Fruit fly (Drosophila melanogaster) whole organism, embryonic: ENCODE results near the gene CG7550.
A peak's percentile ranks its signal among the peaks of the same experiment; 100 is the strongest.

Experiments
- ATbp ChIP-seq: fragments of 200-800 bp; sonication (Bioruptor generic); optimal IDR thresholded peaks from 2 replicates; lab custom pipeline; 2017; ENCODE audit warnings: missing biosample characterization, mild to moderate bottlenecking, missing genetic modification characterization, missing genetic modification reagents
- Adf1 ChIP-seq: fragments of 200-800 bp; sonication (Bioruptor generic); IDR thresholded peaks from 2 replicates; pipeline ENCODE4 v1.3.6; 2022; ENCODE audit warnings: missing biosample characterization, missing genetic modification characterization
- Atf6 ChIP-seq: fragments of 200-800 bp; sonication (Bioruptor generic); IDR thresholded peaks from 2 replicates; pipeline ENCODE4 v1.3.6; 2022; ENCODE audit warnings: missing biosample characterization, missing genetic modification characterization
- C15 ChIP-seq: fragments of 200-800 bp; sonication (Bioruptor generic); IDR thresholded peaks from 3 replicates; pipeline ENCODE4 v1.3.6; 2022; ENCODE audit warnings: missing biosample characterization, missing genetic modification characterization
- CG10209 ChIP-seq: fragments of 200-800 bp; sonication (Bioruptor generic); optimal IDR thresholded peaks from 3 replicates; lab custom pipeline; 2017; ENCODE audit warnings: missing biosample characterization, mild to moderate bottlenecking, missing genetic modification characterization, missing genetic modification reagents
- CG10543 ChIP-seq: fragments of 200-800 bp; sonication (Bioruptor generic); optimal IDR thresholded peaks from 3 replicates; lab custom pipeline; 2017; ENCODE audit warnings: missing biosample characterization, mild to moderate bottlenecking, missing genetic modification characterization, moderate library complexity
- CG11398 ChIP-seq: fragments of 200-800 bp; sonication (Bioruptor generic); optimal IDR thresholded peaks from 2 replicates; lab custom pipeline; 2016; ENCODE audit warnings: missing biosample characterization, missing genetic modification characterization
- CG12744 ChIP-seq: fragments of 200-800 bp; sonication (Bioruptor generic); optimal IDR thresholded peaks from 2 replicates; lab custom pipeline; 2016; ENCODE audit warnings: missing biosample characterization, missing genetic modification characterization
- CG14710 ChIP-seq: fragments of 200-800 bp; sonication (Bioruptor generic); optimal IDR thresholded peaks from 3 replicates; lab custom pipeline; 2019; ENCODE audit warnings: missing biosample characterization, mild to moderate bottlenecking, missing genetic modification characterization, moderate library complexity
- CG17361 ChIP-seq: fragments of 200-800 bp; sonication (Bioruptor generic); IDR thresholded peaks from 3 replicates; pipeline ENCODE4 v1.3.6; 2022; ENCODE audit warnings: missing biosample characterization, missing genetic modification characterization
- CG17568 ChIP-seq: fragments of 200-800 bp; sonication (Bioruptor generic); optimal IDR thresholded peaks from 2 replicates; lab custom pipeline; 2018; ENCODE audit warnings: missing biosample characterization, mild to moderate bottlenecking, missing genetic modification characterization, moderate library complexity
- CG2116 ChIP-seq: fragments of 200-800 bp; sonication (Bioruptor generic); optimal IDR thresholded peaks from 3 replicates; lab custom pipeline; 2018; ENCODE audit warnings: missing biosample characterization, mild to moderate bottlenecking, missing genetic modification characterization
- CG33557 ChIP-seq: fragments of 200-800 bp; sonication (Bioruptor generic); optimal IDR thresholded peaks from 2 replicates; lab custom pipeline; 2019; ENCODE audit warnings: missing biosample characterization, mild to moderate bottlenecking, missing genetic modification characterization, moderate library complexity
- CG3847 ChIP-seq: fragments of 200-800 bp; sonication (Bioruptor generic); IDR thresholded peaks from 2 replicates; pipeline ENCODE4 v1.3.6; 2022; ENCODE audit warnings: missing biosample characterization, missing genetic modification characterization
- CG4404 ChIP-seq: fragments of 200-800 bp; sonication (Bioruptor generic); IDR thresholded peaks from 2 replicates; pipeline ENCODE4 v1.3.6; 2022; ENCODE audit warnings: missing biosample characterization, missing genetic modification characterization
- CG4617 ChIP-seq: fragments of 200-800 bp; sonication (Bioruptor generic); optimal IDR thresholded peaks from 3 replicates; lab custom pipeline; 2016; ENCODE audit warnings: missing biosample characterization, missing genetic modification characterization, borderline replicate concordance
- CG6175 ChIP-seq: fragments of 200-800 bp; sonication (Bioruptor generic); IDR thresholded peaks from 3 replicates; pipeline ENCODE4 v1.3.6; 2022; ENCODE audit warnings: missing biosample characterization, missing genetic modification characterization
- CG8359 ChIP-seq: fragments of 200-800 bp; sonication (Bioruptor generic); optimal IDR thresholded peaks from 2 replicates; lab custom pipeline; 2017; ENCODE audit warnings: missing biosample characterization, mild to moderate bottlenecking, missing genetic modification characterization, borderline replicate concordance
- CHES-1-like ChIP-seq: fragments of 200-800 bp; sonication (Bioruptor generic); optimal IDR thresholded peaks from 2 replicates; lab custom pipeline; 2016; ENCODE audit warnings: missing biosample characterization, missing genetic modification characterization
- CrebB ChIP-seq: fragments of 200-800 bp; sonication (Bioruptor generic); optimal IDR thresholded peaks from 3 replicates; lab custom pipeline; 2018; ENCODE audit warnings: missing biosample characterization, mild to moderate bottlenecking, missing genetic modification characterization
- D ChIP-seq, 2 experiments: fragments of 200-800 bp in 1 of 2; fragments of >200 bp in 1 of 2; sonication (Bioruptor generic) in 1 of 2; optimal IDR thresholded peaks; 2 replicates in 1 of 2; 3 replicates in 1 of 2; lab custom pipeline; 2017; ENCODE audit warnings: mild to moderate bottlenecking in 1 of 2, missing biosample characterization in 1 of 2, missing genetic modification characterization in 1 of 2, missing genetic modification reagents in 1 of 2
- Hsf ChIP-seq: fragments of 200-800 bp; sonication (Bioruptor generic); optimal IDR thresholded peaks from 3 replicates; lab custom pipeline; 2016; ENCODE audit warnings: missing biosample characterization, missing genetic modification characterization
- Jarid2 ChIP-seq: fragments of 200-800 bp; sonication (Bioruptor generic); optimal IDR thresholded peaks from 3 replicates; lab custom pipeline; 2017; ENCODE audit warnings: mild to moderate bottlenecking, missing biosample characterization, missing genetic modification reagents, missing genetic modification characterization
- MTF-1 ChIP-seq: fragments of 200-800 bp; sonication (Bioruptor generic); optimal IDR thresholded peaks from 2 replicates; lab custom pipeline; 2018; ENCODE audit warnings: missing biosample characterization, mild to moderate bottlenecking, missing genetic modification characterization, borderline replicate concordance
- Meics ChIP-seq: fragments of 200-800 bp; sonication (Bioruptor generic); optimal IDR thresholded peaks from 2 replicates; lab custom pipeline; 2017; ENCODE audit warnings: missing biosample characterization, mild to moderate bottlenecking, missing genetic modification characterization
- YL-1 ChIP-seq: fragments of 200-800 bp; sonication (Bioruptor generic); optimal IDR thresholded peaks from 3 replicates; lab custom pipeline; 2017; ENCODE audit warnings: missing biosample characterization, mild to moderate bottlenecking, missing genetic modification characterization
- chm ChIP-seq: fragments of 200-800 bp; sonication (Bioruptor generic); IDR thresholded peaks from 2 replicates; pipeline ENCODE4 v1.3.6; 2022; ENCODE audit warnings: missing biosample characterization, missing genetic modification characterization
- ci ChIP-seq: fragments of 200-800 bp; sonication (Bioruptor generic); IDR thresholded peaks from 3 replicates; pipeline ENCODE4 v1.3.6; 2022; ENCODE audit warnings: missing biosample characterization, missing genetic modification characterization
- dm ChIP-seq: fragments of 200-800 bp; sonication (Bioruptor generic); optimal IDR thresholded peaks from 3 replicates; lab custom pipeline; 2016; ENCODE audit warnings: missing biosample characterization, missing genetic modification characterization
- eve ChIP-seq, 2 experiments: fragments of >200 bp; optimal IDR thresholded peaks; 2 replicates each; lab custom pipeline; 2017; ENCODE audit warnings: missing biosample characterization in 2 of 2, missing genetic modification characterization in 2 of 2
- gcm2 ChIP-seq: fragments of 200-800 bp; sonication (Bioruptor generic); optimal IDR thresholded peaks from 2 replicates; lab custom pipeline; 2016; ENCODE audit warnings: missing biosample characterization, missing genetic modification characterization
- grau ChIP-seq: fragments of 200-800 bp; optimal IDR thresholded peaks from 3 replicates; lab custom pipeline; 2019; ENCODE audit warnings: missing biosample characterization, mild to moderate bottlenecking, missing genetic modification characterization, moderate library complexity
- gt ChIP-seq: fragments of 200-800 bp; sonication (Bioruptor generic); IDR thresholded peaks from 2 replicates; pipeline ENCODE4 v1.3.6; 2022; ENCODE audit warnings: missing biosample characterization, missing genetic modification characterization
- hbn ChIP-seq: fragments of 200-800 bp; sonication (Bioruptor generic); IDR thresholded peaks from 2 replicates; pipeline ENCODE4 v1.3.6; 2022; ENCODE audit warnings: missing biosample characterization, missing genetic modification characterization; ENCODE audit not compliant: partially characterized antibody
- kah ChIP-seq: fragments of 200-800 bp; sonication (Bioruptor generic); optimal IDR thresholded peaks from 2 replicates; lab custom pipeline; 2018; ENCODE audit warnings: missing biosample characterization, mild to moderate bottlenecking, missing genetic modification characterization
- knrl ChIP-seq: fragments of 200-800 bp; sonication (Bioruptor generic); IDR thresholded peaks from 3 replicates; pipeline ENCODE4 v1.3.6; 2022; ENCODE audit warnings: missing biosample characterization, missing genetic modification characterization; ENCODE audit not compliant: partially characterized antibody
- lbe ChIP-seq: fragments of 200-800 bp; sonication (Bioruptor generic); optimal IDR thresholded peaks from 2 replicates; lab custom pipeline; 2016; ENCODE audit warnings: missing biosample characterization, mild to moderate bottlenecking, missing genetic modification characterization
- lilli ChIP-seq: fragments of 200-800 bp; sonication (Bioruptor generic); optimal IDR thresholded peaks from 3 replicates; lab custom pipeline; 2016; ENCODE audit warnings: missing biosample characterization, missing genetic modification characterization
- onecut ChIP-seq: fragments of 200-800 bp; sonication (Bioruptor generic); IDR thresholded peaks from 2 replicates; pipeline ENCODE4 v1.3.6; 2022; ENCODE audit warnings: missing biosample characterization, missing genetic modification characterization
- peb ChIP-seq: fragments of 200-800 bp; sonication (Bioruptor generic); IDR thresholded peaks from 2 replicates; pipeline ENCODE4 v1.3.6; 2022; ENCODE audit warnings: missing biosample characterization, missing genetic modification characterization
- phol ChIP-seq: fragments of 200-800 bp; sonication (Bioruptor generic); optimal IDR thresholded peaks from 3 replicates; lab custom pipeline; 2018; ENCODE audit warnings: missing biosample characterization, mild to moderate bottlenecking, missing genetic modification characterization, moderate library complexity
- pzg ChIP-seq: fragments of 200-800 bp; sonication (Bioruptor generic); optimal IDR thresholded peaks from 3 replicates; lab custom pipeline; 2018; ENCODE audit warnings: missing biosample characterization, mild to moderate bottlenecking, missing genetic modification characterization, moderate library complexity
- run ChIP-seq: fragments of 200-800 bp; sonication (Bioruptor generic); optimal IDR thresholded peaks from 3 replicates; lab custom pipeline; 2018; ENCODE audit warnings: missing biosample characterization, mild to moderate bottlenecking, missing genetic modification characterization
- scrt ChIP-seq: fragments of 200-800 bp; sonication (Bioruptor generic); optimal IDR thresholded peaks from 2 replicates; lab custom pipeline; 2018; ENCODE audit warnings: missing biosample characterization, mild to moderate bottlenecking, missing genetic modification characterization, moderate library complexity
- sr ChIP-seq: fragments of 200-800 bp; sonication (Bioruptor generic); IDR thresholded peaks from 3 replicates; pipeline ENCODE4 v1.3.6; 2022; ENCODE audit warnings: missing biosample characterization, missing genetic modification characterization
- sug ChIP-seq: fragments of 200-800 bp; optimal IDR thresholded peaks from 2 replicates; lab custom pipeline; 2019; ENCODE audit warnings: missing biosample characterization, mild to moderate bottlenecking, missing genetic modification characterization, moderate library complexity
- tap ChIP-seq: fragments of 200-800 bp; optimal IDR thresholded peaks from 3 replicates; lab custom pipeline; 2019; ENCODE audit warnings: missing biosample characterization, mild to moderate bottlenecking, missing genetic modification characterization, moderate library complexity
- toy ChIP-seq: fragments of 200-800 bp; sonication (Bioruptor generic); IDR thresholded peaks from 2 replicates; pipeline ENCODE4 v1.3.6; 2022; ENCODE audit warnings: missing biosample characterization, missing genetic modification characterization
- tx ChIP-seq: fragments of 200-800 bp; sonication (Bioruptor generic); optimal IDR thresholded peaks from 2 replicates; lab custom pipeline; 2016; ENCODE audit warnings: missing biosample characterization, missing genetic modification characterization
- unpg ChIP-seq: fragments of 200-800 bp; sonication (Bioruptor generic); optimal IDR thresholded peaks from 3 replicates; lab custom pipeline; 2018; ENCODE audit warnings: missing biosample characterization, mild to moderate bottlenecking, missing genetic modification characterization, moderate library complexity

The CG7550 gene

dm6 chr3L:8091650-8092068, 32.7 kb downstream of the CG7550 start, which contains the start of gene CG7565 (continued):
- TF ChIP-seq Meics (GFP tag; lab: Kevin White, UChicago) (peak; percentile 59), Hsf (GFP tag; lab: Kevin White, UChicago) (peak; percentile 44), gcm2 (GFP tag; lab: Kevin White, UChicago) (no peak), ATbp (GFP tag; lab: Kevin White, UChicago) (no peak), CG4404 (GFP tag; lab: Robert Waterston, UW) (no peak), dm (GFP tag; lab: Kevin White, UChicago) (peak; percentile 18), kah (GFP tag; lab: Kevin White, UChicago) (peak; percentile 9), hbn (GFP tag; lab: Robert Waterston, UW) (0 out of 2 replicates have a peak, but pooled peaks have one; percentile 32), sug (tag; lab: Kevin White, UChicago) (peak; percentile 65), CG10209 (GFP tag; lab: Kevin White, UChicago) (peak; percentile 49), D (optimal IDR thresholded peaks at IDR 0.05; lab: Kevin White, UChicago) (no peak), D (GFP tag; optimal IDR thresholded peaks at IDR 0.05; lab: Kevin White, UChicago) (no peak), lbe (GFP tag; lab: Kevin White, UChicago) (peak; percentile 21), Jarid2 (GFP tag; lab: Kevin White, UChicago) (peak; percentile 23), YL-1 (GFP tag; lab: Kevin White, UChicago) (peak; percentile 75), eve (GFP tag; optimal IDR thresholded peaks at IDR 0.05; lab: Kevin White, UChicago) (no peak), CG8359 (no peak), pzg (GFP tag; lab: Kevin White, UChicago) (peak; percentile 81), sr (GFP tag; lab: Robert Waterston, UW) (no peak), grau (tag; lab: Kevin White, UChicago) (peak; percentile 42), toy (no peak), CG12744 (GFP tag; lab: Kevin White, UChicago) (peak; percentile 37), chm (peak; percentile 75), scrt (peak; percentile 41), CG10543 (GFP tag; lab: Kevin White, UChicago) (peak; percentile 32), Atf6 (GFP tag; lab: Robert Waterston, UW) (peak; percentile 59; the same call in 1 of the 2 replicates), CG14710 (tag; lab: Kevin White, UChicago) (peak; percentile 55), CG11398 (GFP tag; lab: Kevin White, UChicago) (no peak), CG17361 (GFP tag; lab: Robert Waterston, UW) (no peak), CG3847 (GFP tag; lab: Robert Waterston, UW) (peak; percentile 49), tap (tag; lab: Kevin White, UChicago) (peak; percentile 3), CHES-1-like (GFP tag; lab: Kevin White, UChicago) (peak; percentile 61), phol (tag; lab: Kevin White, UChicago) (peak; percentile 23), CG2116 (GFP tag; lab: Kevin White, UChicago) (no peak), CG17568 (GFP tag; lab: Kevin White, UChicago) (peak; percentile 32), tx (peak; percentile 33), CG6175 (GFP tag; lab: Robert Waterston, UW) (no peak), CrebB (tag; lab: Kevin White, UChicago) (peak; percentile 58), peb (no peak), C15 (no peak), lilli (GFP tag; lab: Kevin White, UChicago) (peak; percentile 60), MTF-1 (GFP tag; lab: Kevin White, UChicago) (peak; percentile 33), knrl (0 out of 3 replicates have a peak, but pooled peaks have one; percentile 23), ci (peak; percentile 49; the same call in 1 of the 3 replicates), onecut (GFP tag; lab: Robert Waterston, UW) (peak; percentile 87), unpg (GFP tag; lab: Kevin White, UChicago) (peak; percentile 24), CG33557 (GFP tag; lab: Kevin White, UChicago) (no peak), gt (GFP tag; lab: Robert Waterston, UW) (no peak), CG4617 (GFP tag; lab: Kevin White, UChicago) (peak; percentile 49), Adf1 (GFP tag; lab: Robert Waterston, UW) (peak; percentile 42; the same call in 1 of the 2 replicates), run (tag; lab: Kevin White, UChicago) (no peak)
